Worm (Caenorhabditis elegans) whole organism, L4 larva: ENCODE results near the gene F47B8.18.
"Not testable (repeated sequence)": the region's sequence is repeated elsewhere in the genome, so short reads cannot be mapped to it uniquely, and the experiment has no call there.

Experiments
- F49E8.2 ChIP-seq: sonication (generic microtip); optimal IDR thresholded peaks from 2 replicates; lab custom pipeline; 2016; ENCODE audit warnings: missing compliant biosample characterization, mild to moderate bottlenecking, missing genetic modification characterization, borderline replicate concordance
- dpl-1 ChIP-seq: fragments of 150-350 bp; optimal IDR thresholded peaks from 2 replicates; lab custom pipeline; 2014; ENCODE audit warnings: missing biosample characterization, missing genetic modification reagents, missing genetic modification characterization
- nhr-237 ChIP-seq: sonication (generic microtip); optimal IDR thresholded peaks from 2 replicates; lab custom pipeline; 2017; ENCODE audit warnings: missing biosample characterization, missing genetic modification characterization
- snpc-4 ChIP-seq: fragments of 150-350 bp; optimal IDR thresholded peaks from 2 replicates; lab custom pipeline; 2014; ENCODE audit warnings: missing biosample characterization, missing genetic modification characterization
- unc-39 ChIP-seq: sonication (generic microtip); optimal IDR thresholded peaks from 2 replicates; lab custom pipeline; 2017; ENCODE audit warnings: missing biosample characterization, missing genetic modification characterization

ce11 chrV:14306771-14307170 is 18.5 kb downstream of the F47B8.18 start, which contains the start of gene spig-4:
- TF ChIP-seq dpl-1, F49E8.2, unc-39, nhr-237, snpc-4: not testable (repeated sequence)
